Worm (Caenorhabditis elegans): ENCODE results near the gene str-247.

DNA sequence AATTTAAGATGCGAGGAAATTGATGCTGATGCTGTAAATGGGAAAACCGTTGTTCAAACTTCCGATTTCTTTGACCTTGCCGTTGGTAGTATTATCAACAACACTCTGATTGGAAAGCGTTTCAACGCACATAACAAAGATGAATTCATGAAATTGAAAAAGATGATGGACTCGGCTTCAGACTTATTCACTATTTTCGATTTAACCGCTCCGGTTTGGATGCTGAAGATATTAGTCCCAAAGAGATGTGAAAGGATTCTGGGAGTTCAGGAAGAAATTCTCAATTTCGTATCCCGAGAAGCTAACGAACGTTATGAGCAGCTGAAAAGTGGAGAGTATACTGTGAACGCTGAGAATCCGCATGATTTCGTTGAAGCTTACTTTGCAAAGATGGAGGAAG is 10.5 kb upstream of the str-247 start:
- TF ChIP-seq med-1 (GFP tag; optimal IDR thresholded peaks at IDR 0.05; ENCODE audit: insufficient read depth) (no peak), ref-1 (GFP tag; conservative IDR thresholded peaks at IDR 0.05) (no peak), ztf-29 (GFP tag; IDR thresholded peaks at IDR 0.05) (no peak), tab-1 (GFP tag; IDR thresholded peaks at IDR 0.05) (no peak)

Measured in whole organism, midembryonic.